Worm (Caenorhabditis elegans) whole organism, late embryonic: ENCODE measurements around the gene C17G10.6.

Source experiments
- F13H6.1 ChIP-seq: sonication (generic microtip); optimal IDR thresholded peaks from 2 replicates; lab custom pipeline; 2016; ENCODE audit warnings: missing genetic modification characterization, missing compliant biosample characterization
- ceh-18 ChIP-seq: sonication (generic microtip); optimal IDR thresholded peaks from 2 replicates; lab custom pipeline; 2016; ENCODE audit warnings: missing genetic modification characterization, missing compliant biosample characterization
- ceh-24 ChIP-seq: sonication (generic microtip); optimal IDR thresholded peaks from 2 replicates; lab custom pipeline; 2016; ENCODE audit warnings: mild to moderate bottlenecking, missing genetic modification characterization, missing compliant biosample characterization
- fkh-6 ChIP-seq: sonication (generic microtip); optimal IDR thresholded peaks from 2 replicates; lab custom pipeline; 2016; ENCODE audit warnings: missing genetic modification characterization, missing compliant biosample characterization
- lim-6 ChIP-seq: sonication (generic microtip); optimal IDR thresholded peaks from 2 replicates; lab custom pipeline; 2016; ENCODE audit warnings: missing genetic modification characterization, missing compliant biosample characterization
- lin-11 ChIP-seq: fragments of 200-800 bp; sonication (Bioruptor generic); optimal IDR thresholded peaks from 2 replicates; lab custom pipeline; 2018; ENCODE audit warnings: mild to moderate bottlenecking, missing genetic modification characterization, missing compliant biosample characterization
- pag-3 ChIP-seq: sonication (generic microtip); optimal IDR thresholded peaks from 2 replicates; lab custom pipeline; 2016; ENCODE audit warnings: missing compliant biosample characterization, missing genetic modification characterization, borderline replicate concordance
- pqm-1 ChIP-seq: sonication (generic microtip); optimal IDR thresholded peaks from 2 replicates; lab custom pipeline; 2016; ENCODE audit warnings: missing genetic modification characterization, missing compliant biosample characterization
- rnt-1 ChIP-seq: sonication (generic microtip); optimal IDR thresholded peaks from 2 replicates; lab custom pipeline; 2016; ENCODE audit warnings: missing genetic modification characterization, missing compliant biosample characterization
- tbx-2 ChIP-seq: sonication (generic microtip); optimal IDR thresholded peaks from 2 replicates; lab custom pipeline; 2016; ENCODE audit warnings: missing genetic modification characterization, missing compliant biosample characterization
- unc-42 ChIP-seq: sonication (generic microtip); optimal IDR thresholded peaks from 2 replicates; lab custom pipeline; 2016; ENCODE audit warnings: missing genotype, missing genetic modification characterization, missing compliant biosample characterization

ce11 chrII:5640362-5641079, 37.4 kb upstream of the C17G10.6 start:
- TF ChIP-seq unc-42 (tag; lab: Kevin White, UChicago) (no peak), pag-3 (tag; lab: Kevin White, UChicago) (no peak), pqm-1 (tag; lab: Kevin White, UChicago) (no peak), ceh-24 (tag; lab: Kevin White, UChicago) (no peak), ceh-18 (tag; lab: Kevin White, UChicago) (no peak), rnt-1 (tag; lab: Kevin White, UChicago) (no peak), lin-11 (no peak), fkh-6 (tag; lab: Kevin White, UChicago) (no peak), lim-6 (tag; lab: Kevin White, UChicago) (no peak), F13H6.1 (tag; lab: Kevin White, UChicago) (no peak), tbx-2 (tag; lab: Kevin White, UChicago) (no peak)
